Worm (Caenorhabditis elegans) whole organism, young adult: ENCODE measurements around the gene ZK185.2.

Source experiments
- B0035.1 ChIP-seq: sonication (generic microtip); optimal IDR thresholded peaks from 2 replicates; lab custom pipeline; 2016; ENCODE audit warnings: missing genetic modification characterization, mild to moderate bottlenecking, missing compliant biosample characterization, missing genotype, missing genetic modification reagents
- F57A8.1 ChIP-seq: fragments of 200-800 bp; sonication (Bioruptor generic); optimal IDR thresholded peaks from 2 replicates; lab custom pipeline; 2018; ENCODE audit warnings: mild to moderate bottlenecking, missing genetic modification characterization, moderate library complexity, missing compliant biosample characterization
- K11D2.4 ChIP-seq: fragments of 200-800 bp; sonication (Bioruptor generic); IDR thresholded peaks from 2 replicates; pipeline ENCODE4 v1.3.6; 2022; ENCODE audit warnings: missing genetic modification reagents, missing genetic modification characterization, missing compliant biosample characterization
- K12H6.12 ChIP-seq: fragments of 200-800 bp; sonication (Bioruptor generic); optimal IDR thresholded peaks from 2 replicates; lab custom pipeline; 2018; ENCODE audit warnings: mild to moderate bottlenecking, missing genetic modification characterization, missing compliant biosample characterization
- Y53F4B.3 ChIP-seq: fragments of 200-800 bp; sonication (Bioruptor generic); IDR thresholded peaks from 2 replicates; pipeline ENCODE4 v1.3.6; 2022; ENCODE audit warnings: missing genetic modification reagents, missing genetic modification characterization, missing compliant biosample characterization
- ama-1 ChIP-seq, 3 experiments: fragments of 150-350 bp in 1 of 3; sonication (generic microtip) in 2 of 3; optimal IDR thresholded peaks; 2 replicates each; lab custom pipeline; 2014 to 2018; ENCODE audit warnings: missing biosample characterization in 2 of 3, missing genetic modification characterization in 2 of 3, missing genetic modification reagents in 2 of 3
- gei-17 ChIP-seq: fragments of 200-800 bp; sonication (Bioruptor generic); optimal IDR thresholded peaks from 2 replicates; lab custom pipeline; 2018; ENCODE audit warnings: mild to moderate bottlenecking, missing genetic modification characterization, missing compliant biosample characterization
- lin-35 ChIP-seq, 3 experiments: fragments of 150-350 bp in 2 of 3; sonication (generic microtip) in 1 of 3; optimal IDR thresholded peaks; 2 replicates each; lab custom pipeline; 2014 to 2018; ENCODE audit warnings: missing biosample characterization in 3 of 3, missing genetic modification characterization in 3 of 3, missing genetic modification reagents in 3 of 3
- lsy-27 ChIP-seq: sonication (generic microtip); optimal IDR thresholded peaks from 2 replicates; lab custom pipeline; 2017; ENCODE audit warnings: missing genetic modification characterization, mild to moderate bottlenecking, missing compliant biosample characterization, antibody characterized with exemption, missing genotype, borderline replicate concordance; ENCODE audit not compliant: insufficient read depth
- mel-28 ChIP-seq: sonication (generic microtip); optimal IDR thresholded peaks from 2 replicates; lab custom pipeline; 2016; ENCODE audit warnings: borderline replicate concordance, mild to moderate bottlenecking, missing genetic modification characterization, missing compliant biosample characterization

DNA sequence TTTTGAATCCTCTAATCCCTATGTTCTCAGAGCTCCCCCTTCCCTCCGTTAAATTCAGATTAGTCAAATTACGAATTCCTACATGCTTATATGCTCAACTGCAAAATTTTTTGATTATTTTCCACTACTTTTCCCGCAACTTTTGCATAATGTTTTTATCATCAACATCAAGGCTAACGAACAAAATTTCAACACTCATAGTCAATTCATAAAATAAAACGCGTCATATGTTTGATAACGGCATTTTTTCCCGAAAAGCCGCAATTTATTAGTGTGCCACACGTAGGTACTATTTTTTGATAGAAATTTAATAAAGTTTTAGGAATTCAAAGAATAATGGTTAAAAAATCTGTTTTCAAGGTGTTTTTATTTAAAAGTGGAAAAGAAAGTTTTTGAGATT is 22.8 kb downstream of the ZK185.2 start:
- TF ChIP-seq F57A8.1 (GFP tag; lab: Kevin White, UChicago) (no peak), K11D2.4 (GFP tag; lab: Robert Waterston, UW) (no peak), B0035.1 (no peak), K12H6.12 (no peak), lin-35 (GFP tag; optimal IDR thresholded peaks at IDR 0.05; lab: Kevin White, UChicago) (no peak), gei-17 (no peak), Y53F4B.3 (GFP tag; lab: Robert Waterston, UW) (no peak), lsy-27 (tag; lab: Kevin White, UChicago) (no peak), ama-1 (optimal IDR thresholded peaks at IDR 0.05; lab: Kevin White, UChicago) (no peak), ama-1 (GFP tag; optimal IDR thresholded peaks at IDR 0.05; lab: Kevin White, UChicago) (no peak), mel-28 (no peak)
